Fruit fly (Drosophila melanogaster) whole organism, prepupa: ENCODE data around the gene SdhBL.

Experiments used
- CG34406 ChIP-seq: fragments of 200-800 bp; sonication (Bioruptor generic); optimal IDR thresholded peaks from 3 replicates; lab custom pipeline; 2016; ENCODE audit warnings: missing biosample characterization, missing genetic modification characterization
- Ets96B ChIP-seq: fragments of 200-800 bp; optimal IDR thresholded peaks from 2 replicates; lab custom pipeline; 2019; ENCODE audit warnings: missing biosample characterization, mild to moderate bottlenecking, missing genetic modification characterization, moderate library complexity
- Sox102F ChIP-seq: fragments of 200-800 bp; sonication (Bioruptor generic); optimal IDR thresholded peaks from 2 replicates; lab custom pipeline; 2016; ENCODE audit warnings: missing biosample characterization, mild to moderate bottlenecking, missing genetic modification characterization
- acj6 ChIP-seq: fragments of 200-800 bp; sonication (Bioruptor generic); optimal IDR thresholded peaks from 3 replicates; lab custom pipeline; 2016; ENCODE audit warnings: missing biosample characterization, missing genetic modification characterization

DNA sequence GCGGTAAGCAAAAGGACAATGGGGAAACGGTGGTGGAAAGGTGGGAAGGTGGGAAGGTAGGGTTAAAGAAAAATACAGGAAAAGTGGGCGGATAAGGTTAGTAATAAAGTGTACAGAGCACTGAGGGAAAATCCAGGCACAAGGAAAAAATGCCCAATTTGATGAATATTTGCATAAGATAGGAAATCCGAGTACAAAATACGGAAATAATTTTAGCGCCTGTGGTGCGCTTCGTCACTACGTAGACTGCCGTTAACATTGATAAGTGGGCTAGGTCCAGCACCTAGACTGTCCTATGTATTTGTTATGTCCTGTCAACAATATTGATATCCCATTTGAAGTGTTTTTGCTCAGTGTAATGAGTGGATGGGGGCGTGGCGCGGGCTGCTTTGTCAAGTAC is 6.7 kb downstream of the SdhBL start:
- TF ChIP-seq acj6 (GFP tag; lab: Kevin White, UChicago), result no peak
- TF ChIP-seq Ets96B (tag; lab: Kevin White, UChicago), result no peak
- TF ChIP-seq CG34406 (GFP tag; lab: Kevin White, UChicago), result no peak
- no peak for TF ChIP-seq Sox102F (GFP tag; lab: Kevin White, UChicago)
